Fruit fly (Drosophila melanogaster) Kc167 (cell line): ENCODE data around the gene ppk19.

Experiments
- Myc ChIP-seq: fragments of >200 bp; optimal IDR thresholded peaks from 2 replicates; lab custom pipeline; 2017; ENCODE audit warnings: missing external identifiers
- Sin3A ChIP-seq: fragments of >200 bp; optimal IDR thresholded peaks from 2 replicates; lab custom pipeline; 2018; ENCODE audit warnings: missing external identifiers
- h ChIP-seq: fragments of >200 bp; optimal IDR thresholded peaks from 3 replicates; lab custom pipeline; 2018; ENCODE audit warnings: missing external identifiers
- insv ChIP-seq: fragments of >200 bp; optimal IDR thresholded peaks from 3 replicates; lab custom pipeline; 2018; ENCODE audit warnings: missing external identifiers
- psq ChIP-seq: fragments of >200 bp; optimal IDR thresholded peaks from 2 replicates; lab custom pipeline; 2017; ENCODE audit warnings: missing external identifiers
- ttk ChIP-seq: sonication (Bioruptor generic); optimal IDR thresholded peaks from 2 replicates; lab custom pipeline; 2017; ENCODE audit warnings: missing external identifiers

The ppk19 gene

dm6 chr3R:29672156-29672555, at the start of gene ppk19:
ppk19 (plus strand) TSS chr3R:29672456.
- TF ChIP-seq ttk (lab: Kevin White, UChicago) (no peak), h (lab: Kevin White, UChicago) (no peak), insv (no peak), psq (lab: Kevin White, UChicago) (no peak), Sin3A (lab: Kevin White, UChicago) (no peak), Myc (lab: Kevin White, UChicago) (no peak)

DNA sequence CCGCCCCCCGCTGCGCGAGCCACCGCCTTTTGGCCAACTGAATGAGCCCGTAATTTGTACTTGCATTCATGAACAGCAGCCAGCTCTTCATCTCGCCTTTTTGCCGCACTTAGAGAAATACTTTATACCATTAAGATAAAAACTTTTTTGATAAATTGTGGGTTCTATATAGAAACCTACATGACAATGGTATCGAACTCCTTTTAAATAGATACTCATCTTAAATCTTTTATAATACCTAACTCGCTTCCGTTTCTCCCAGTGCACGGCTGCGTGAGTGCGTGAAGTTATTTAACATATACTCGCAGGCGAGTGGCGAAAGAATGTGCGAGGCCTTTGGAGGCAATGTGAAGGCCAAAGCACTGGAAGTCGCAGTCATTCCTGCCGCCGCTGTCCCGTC, 46.4 kb upstream of the ppk19 start:
- TF ChIP-seq psq (lab: Kevin White, UChicago) (no peak), Sin3A (lab: Kevin White, UChicago) (no peak), ttk (lab: Kevin White, UChicago) (no peak), h (lab: Kevin White, UChicago) (no peak), Myc (lab: Kevin White, UChicago) (no peak), insv (no peak)

DNA sequence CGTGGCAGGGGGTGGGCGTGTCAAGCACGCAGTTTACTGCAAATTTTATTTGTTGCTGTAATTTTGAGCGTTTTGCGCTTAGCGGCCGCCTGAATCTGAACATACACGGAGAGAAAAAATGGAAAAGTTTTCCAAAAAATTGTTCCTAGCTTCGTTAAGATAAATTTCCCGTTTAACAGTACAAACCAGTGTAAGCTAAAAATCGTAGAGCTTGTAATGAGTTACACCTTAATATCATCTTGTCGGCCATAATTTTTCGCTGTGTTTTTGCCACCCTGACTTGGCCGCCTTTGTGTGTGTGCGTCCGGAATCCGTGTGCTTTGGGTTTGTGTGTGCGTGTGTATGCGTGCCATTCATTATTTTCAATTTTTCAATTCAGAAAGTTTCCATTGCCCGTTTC, 20.8 kb upstream of the ppk19 start:
- no peak for TF ChIP-seq h (lab: Kevin White, UChicago)
- no peak for TF ChIP-seq psq (lab: Kevin White, UChicago)
- no peak for TF ChIP-seq ttk (lab: Kevin White, UChicago)
- TF ChIP-seq Sin3A (lab: Kevin White, UChicago) = no peak
- TF ChIP-seq Myc (lab: Kevin White, UChicago) = no peak
- no peak for TF ChIP-seq insv

dm6 chr3R:29659950-29660349, 12.3 kb upstream of the ppk19 start, which contains the start of gene Dop1R2:
Dop1R2 (minus strand) TSS chr3R:29659984.
- TF ChIP-seq psq (lab: Kevin White, UChicago) = no peak
- no peak for TF ChIP-seq insv
- TF ChIP-seq Myc (lab: Kevin White, UChicago) = no peak
- TF ChIP-seq Sin3A (lab: Kevin White, UChicago) = no peak
- TF ChIP-seq ttk (lab: Kevin White, UChicago) = no peak
- no peak for TF ChIP-seq h (lab: Kevin White, UChicago)

DNA sequence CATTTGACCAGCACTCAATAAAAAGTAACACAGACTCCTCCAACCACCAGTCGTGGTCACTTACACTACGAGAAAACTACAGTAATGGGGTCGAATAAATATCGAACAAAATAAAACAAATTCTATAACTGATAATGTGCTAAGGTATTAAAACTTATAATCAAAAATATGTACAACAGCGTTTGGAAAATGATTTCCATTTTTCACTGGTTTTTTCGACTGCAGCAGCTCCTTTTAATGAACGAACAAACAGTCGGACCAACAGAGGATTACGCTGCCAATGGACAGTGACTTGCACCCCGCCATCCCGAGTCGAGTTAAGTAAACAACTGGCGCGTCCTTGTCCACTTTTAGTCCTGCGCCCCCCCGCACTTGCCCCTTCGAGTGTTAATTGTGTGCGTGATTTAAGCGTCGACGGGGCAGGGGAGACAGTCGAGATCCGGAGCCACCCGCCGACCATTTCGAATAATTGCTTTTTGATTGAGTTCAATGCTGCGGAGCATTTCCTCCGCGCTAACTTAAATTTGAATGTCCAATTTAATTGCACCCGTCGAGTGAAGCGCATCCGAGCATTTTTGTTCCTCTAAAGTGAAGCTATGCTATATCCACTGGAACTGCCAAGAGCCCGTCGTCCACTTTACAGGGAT, 8.0 kb upstream of the ppk19 start, which contains the start of gene ppk21:
ppk21 (plus strand) TSS at position 597 of the 647 bp plus-strand sequence.
- TF ChIP-seq Myc (lab: Kevin White, UChicago) (no peak), psq (lab: Kevin White, UChicago) (no peak), insv (no peak), ttk (lab: Kevin White, UChicago) (no peak), h (lab: Kevin White, UChicago) (no peak), Sin3A (lab: Kevin White, UChicago) (no peak)

DNA sequence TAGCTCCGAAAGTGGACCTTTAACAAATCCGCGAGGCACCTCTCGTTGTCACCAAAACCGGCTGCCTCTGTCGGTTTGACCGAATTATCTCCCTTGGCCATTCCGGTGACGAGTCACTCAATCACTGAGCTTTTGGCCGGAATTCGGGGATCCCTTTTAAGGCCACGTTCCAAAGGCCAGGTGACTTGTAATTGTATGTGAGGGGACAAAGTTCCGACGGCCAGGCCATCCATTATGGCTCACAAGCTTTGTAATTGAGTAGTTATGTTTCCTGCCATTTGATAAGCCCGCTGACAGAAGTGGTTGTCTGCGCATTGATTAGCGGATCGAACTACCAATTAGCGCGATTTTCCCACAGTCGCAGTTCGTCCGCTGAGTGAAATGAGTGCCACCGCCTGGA, 3.5 kb upstream of the ppk19 start, which contains the start of the genes ppk20 and ppk30:
ppk20 (minus strand) TSS at position 101 of the 400 bp plus-strand sequence.
ppk30 (plus strand) TSS at position 373 of the 400 bp plus-strand sequence.
- TF ChIP-seq Sin3A (lab: Kevin White, UChicago) = no peak
- no peak for TF ChIP-seq Myc (lab: Kevin White, UChicago)
- no peak for TF ChIP-seq h (lab: Kevin White, UChicago)
- no peak for TF ChIP-seq insv
- TF ChIP-seq ttk (lab: Kevin White, UChicago) = no peak
- TF ChIP-seq psq (lab: Kevin White, UChicago) = no peak

- TF ChIP-seq insv (no peak), psq (lab: Kevin White, UChicago) (no peak), ttk (lab: Kevin White, UChicago) (no peak), Sin3A (lab: Kevin White, UChicago) (no peak), h (lab: Kevin White, UChicago) (no peak), Myc (lab: Kevin White, UChicago) (no peak)
These were observed 1.1 kb upstream of the ppk19 start, which contains the start of gene Obp99a for dm6 chr3R:29671060-29671707. Obp99a (plus strand) TSS chr3R:29671657.

dm6 chr3R:29675333-29675732, 3.1 kb downstream of the ppk19 start, which contains the start of the genes Bub3 and Cap-D2:
Bub3 (minus strand) TSS chr3R:29675421.
Cap-D2 (plus strand) TSS chr3R:29675651.
- TF ChIP-seq Myc (lab: Kevin White, UChicago) (no peak), insv (no peak), psq (lab: Kevin White, UChicago) (no peak), Sin3A (lab: Kevin White, UChicago) (no peak), ttk (lab: Kevin White, UChicago) (no peak), h (lab: Kevin White, UChicago) (no peak)

DNA sequence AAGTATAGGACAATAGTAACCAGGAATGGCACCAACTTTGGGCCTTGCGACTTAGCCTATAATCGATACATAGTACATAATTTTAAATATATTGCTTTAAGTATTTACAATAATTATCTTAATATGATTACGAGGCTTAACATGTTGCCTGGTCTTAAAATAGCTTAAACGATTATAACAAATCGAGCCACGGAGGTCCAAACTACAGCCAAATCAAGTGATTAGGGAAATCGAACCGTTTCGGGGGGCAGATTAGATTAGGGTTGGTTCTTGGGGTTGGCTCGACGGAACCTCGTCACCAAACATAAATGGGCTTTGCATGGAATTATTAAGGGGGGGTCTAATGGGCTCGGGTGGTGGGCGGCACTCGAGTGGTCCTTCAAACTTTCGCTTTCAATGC, 9.0 kb downstream of the ppk19 start:
- TF ChIP-seq h (lab: Kevin White, UChicago) = no peak
- no peak for TF ChIP-seq Sin3A (lab: Kevin White, UChicago)
- no peak for TF ChIP-seq ttk (lab: Kevin White, UChicago)
- TF ChIP-seq Myc (lab: Kevin White, UChicago) = no peak
- TF ChIP-seq psq (lab: Kevin White, UChicago) = no peak

- TF ChIP-seq psq (lab: Kevin White, UChicago) = no peak
- TF ChIP-seq Myc (lab: Kevin White, UChicago) = no peak
- TF ChIP-seq Sin3A (lab: Kevin White, UChicago) = no peak
- no peak for TF ChIP-seq insv
- no peak for TF ChIP-seq ttk (lab: Kevin White, UChicago)
- no peak for TF ChIP-seq h (lab: Kevin White, UChicago)
These were observed 9.9 kb downstream of the ppk19 start, which contains the start of the genes CG7582 and Gycalpha99B for dm6 chr3R:29682152-29682600. CG7582 (minus strand) TSS chr3R:29682278. Gycalpha99B (plus strand) TSS chr3R:29682503.

dm6 chr3R:29686698-29687097, 14.4 kb downstream of the ppk19 start:
- TF ChIP-seq Sin3A (lab: Kevin White, UChicago) = no peak
- TF ChIP-seq insv = no peak
